Worm (Caenorhabditis elegans): Measurements from ENCODE around the gene pat-2.

The pat-2 gene

ce11 chrIII:8801864-8802818, 16.6 kb upstream of the pat-2 start (continued):
- TF ChIP-seq lin-35 (GFP tag; optimal IDR thresholded peaks at IDR 0.05): peak in 1 of 3 experiments; percentile 61
- no peak for TF ChIP-seq cebp-2 (GFP tag; IDR thresholded peaks at IDR 0.05)
- no peak for TF ChIP-seq ztf-6 (GFP tag; IDR thresholded peaks at IDR 0.05)
- no peak for TF ChIP-seq C17E4.6 (GFP tag; IDR thresholded peaks at IDR 0.05)
- TF ChIP-seq F57A8.1 (GFP tag; optimal IDR thresholded peaks at IDR 0.05): no peak
- TF ChIP-seq ztf-3 (GFP tag; optimal IDR thresholded peaks at IDR 0.05): peak; percentile 83
- TF ChIP-seq somi-1 (GFP tag; optimal IDR thresholded peaks at IDR 0.05): peak; percentile 94
- no peak for TF ChIP-seq fkh-3 (tag; optimal IDR thresholded peaks at IDR 0.05)
- peak; percentile 89 for TF ChIP-seq unc-62 (GFP tag; optimal IDR thresholded peaks at IDR 0.05)
- TF ChIP-seq Y95B8A.8 (GFP tag; IDR thresholded peaks at IDR 0.05): no peak
- peak; percentile 87 to 92 for TF ChIP-seq let-607 (tag; optimal IDR thresholded peaks at IDR 0.05)
- peak; percentile 57 for TF ChIP-seq tbp1 (GFP tag; optimal IDR thresholded peaks at IDR 0.05)
- peak; percentile 69 for TF ChIP-seq mcd-1 (GFP tag; IDR thresholded peaks at IDR 0.05)
- TF ChIP-seq attf-5 (GFP tag; optimal IDR thresholded peaks at IDR 0.05): peak; percentile 97
- TF ChIP-seq T26A5.8 (tag; optimal IDR thresholded peaks at IDR 0.05): no peak
- TF ChIP-seq F33H1.4 (GFP tag; IDR thresholded peaks at IDR 0.05): peak; percentile 35; the same call in 1 of the 2 replicates
- peak; percentile 53; the same call in 1 of the 2 replicates for TF ChIP-seq egrh-3 (GFP tag; IDR thresholded peaks at IDR 0.05)
- TF ChIP-seq bed-1 (GFP tag; IDR thresholded peaks at IDR 0.05): no peak
- TF ChIP-seq madf-8 (GFP tag; conservative IDR thresholded peaks at IDR 0.05): no peak
- TF ChIP-seq pbrm-1 (GFP tag; IDR thresholded peaks at IDR 0.05): peak; percentile 79
- peak; percentile 94 for TF ChIP-seq chd-7 (tag; optimal IDR thresholded peaks at IDR 0.05)
- TF ChIP-seq attf-6 (GFP tag; IDR thresholded peaks at IDR 0.05): no peak
- no peak; the same call in 1 of the 2 replicates for TF ChIP-seq egl-44 (GFP tag; IDR thresholded peaks at IDR 0.05)
- peak; percentile 74; the same call in 1 of the 2 replicates for TF ChIP-seq K11D2.4 (GFP tag; IDR thresholded peaks at IDR 0.05)
- peak; percentile 35; the same call in 1 of the 2 replicates for TF ChIP-seq ekl-4 (GFP tag; IDR thresholded peaks at IDR 0.05)
- TF ChIP-seq unc-130 (GFP tag; optimal IDR thresholded peaks at IDR 0.05): no peak
- no peak for TF ChIP-seq ztf-28 (GFP tag; IDR thresholded peaks at IDR 0.05)
- no peak for TF ChIP-seq F39B2.1 (GFP tag; IDR thresholded peaks at IDR 0.05)
- TF ChIP-seq tbx-9 (tag; optimal IDR thresholded peaks at IDR 0.05; ENCODE audit: borderline replicate concordance): no peak
- peak; percentile 70 for TF ChIP-seq akir-1 (GFP tag; optimal IDR thresholded peaks at IDR 0.05)
- TF ChIP-seq ceh-40 (GFP tag; IDR thresholded peaks at IDR 0.05): no peak
- peak; percentile 73 for TF ChIP-seq gei-17 (GFP tag; optimal IDR thresholded peaks at IDR 0.05)
- TF ChIP-seq ztf-25 (GFP tag; IDR thresholded peaks at IDR 0.05): no peak
- TF ChIP-seq F55B11.4 (tag; optimal IDR thresholded peaks at IDR 0.05; ENCODE audit: borderline replicate concordance, insufficient read depth): no peak
- TF ChIP-seq dpff-1 (tag; optimal IDR thresholded peaks at IDR 0.05): no peak

- TF ChIP-seq Y95B8A.8 (GFP tag; IDR thresholded peaks at IDR 0.05) (0 out of 2 replicates have a peak, but pooled peaks have one; percentile 51), Y56A3A.18 (GFP tag; IDR thresholded peaks at IDR 0.05) (0 out of 2 replicates have a peak, but pooled peaks have one; percentile 35), ceh-58 (GFP tag; IDR thresholded peaks at IDR 0.05) (no peak), dox-1 (GFP tag; IDR thresholded peaks at IDR 0.05) (0 out of 2 replicates have a peak, but pooled peaks have one; percentile 11)
Measured at ce11 chrIII:8805815-8806214, 12.9 kb upstream of the pat-2 start.
